Worm (Caenorhabditis elegans): Measurements from ENCODE around the gene his-35.
A peak's percentile ranks its signal among the peaks of the same experiment; 100 is the strongest.

his-35 gene

ce11 chrV:9544176-9544632 lies 884 bp downstream of the his-35 start, which contains the start of gene mdf-1 (continued):
- TF ChIP-seq ztf-6 (GFP tag; IDR thresholded peaks at IDR 0.05) (no peak), ceh-100 (GFP tag; IDR thresholded peaks at IDR 0.05) (0 out of 2 replicates have a peak, but pooled peaks have one; percentile 17), sea-2 (GFP tag; IDR thresholded peaks at IDR 0.05) (no peak), snpc-4 (GFP tag; optimal IDR thresholded peaks at IDR 0.05) (no peak), snpc-4 (tag; optimal IDR thresholded peaks at IDR 0.05) (peak; percentile 1 to 75 (median 26)), nfya-1 (tag; optimal IDR thresholded peaks at IDR 0.05; ENCODE audit: borderline replicate concordance, insufficient read depth) (no peak), fkh-3 (tag; optimal IDR thresholded peaks at IDR 0.05) (no peak), die-1 (tag; optimal IDR thresholded peaks at IDR 0.05) (no peak), ets-4 (GFP tag; optimal IDR thresholded peaks at IDR 0.05) (no peak), unc-62 (GFP tag; optimal IDR thresholded peaks at IDR 0.05) (no peak)

- TF ChIP-seq madf-6 (GFP tag; IDR thresholded peaks at IDR 0.05) (0 out of 2 replicates have a peak, but pooled peaks have one; percentile 31), ama-1 (optimal IDR thresholded peaks at IDR 0.05) (no peak), ama-1 (GFP tag; optimal IDR thresholded peaks at IDR 0.05) (peak in 1 of 2 experiments; percentile 26), F33H1.4 (GFP tag; IDR thresholded peaks at IDR 0.05) (no peak), chd-7 (tag; optimal IDR thresholded peaks at IDR 0.05) (no peak), hmg-1.2 (GFP tag; IDR thresholded peaks at IDR 0.05) (no peak)
Observed at ce11 chrV:9541506-9541905, 3.6 kb downstream of the his-35 start, which contains the start of gene C50F4.16. Gene C50F4.16, minus strand, starts transcription at chrV:9541606.

- TF ChIP-seq mcd-1 (GFP tag; IDR thresholded peaks at IDR 0.05) (no peak), ztf-18 (tag; optimal IDR thresholded peaks at IDR 0.05) (no peak)
Observed at ce11 chrV:9539638-9540037, 5.5 kb downstream of the his-35 start, which contains the start of gene C50F4.12. Gene C50F4.12, minus strand, starts transcription at chrV:9539738.

- TF ChIP-seq B0035.1 (tag; optimal IDR thresholded peaks at IDR 0.05) (no peak), snpc-4 (GFP tag; optimal IDR thresholded peaks at IDR 0.05) (no peak), snpc-4 (tag; optimal IDR thresholded peaks at IDR 0.05) (peak in 2 of 4 experiments; percentile 3 to 27), ztf-28 (GFP tag; IDR thresholded peaks at IDR 0.05) (no peak), dox-1 (GFP tag; IDR thresholded peaks at IDR 0.05) (peak; percentile 71), T07F8.4 (tag; optimal IDR thresholded peaks at IDR 0.05) (no peak), Y79H2A.3 (GFP tag; conservative IDR thresholded peaks at IDR 0.05) (0 out of 2 replicates have a peak, but pooled peaks have one; percentile 18), rec-8 (tag; optimal IDR thresholded peaks at IDR 0.05) (peak in 1 of 2 experiments; percentile 32), unc-130 (GFP tag; optimal IDR thresholded peaks at IDR 0.05) (peak; percentile 66), athp-1 (tag; optimal IDR thresholded peaks at IDR 0.05) (no peak), dpl-1 (GFP tag; optimal IDR thresholded peaks at IDR 0.05) (peak; percentile 17), akir-1 (GFP tag; optimal IDR thresholded peaks at IDR 0.05) (no peak), let-607 (tag; optimal IDR thresholded peaks at IDR 0.05) (peak in 1 of 2 experiments; percentile 16), efl-1 (GFP tag; optimal IDR thresholded peaks at IDR 0.05) (peak; percentile 50), nhr-120 (GFP tag; IDR thresholded peaks at IDR 0.05) (no peak), him-1 (tag; optimal IDR thresholded peaks at IDR 0.05) (peak; percentile 50), ceh-91 (GFP tag; IDR thresholded peaks at IDR 0.05) (0 out of 2 replicates have a peak, but pooled peaks have one; percentile 45), madf-6 (GFP tag; IDR thresholded peaks at IDR 0.05) (peak; percentile 85), hlh-26 (GFP tag; conservative IDR thresholded peaks at IDR 0.05) (no peak), snpc-3.4 (tag; optimal IDR thresholded peaks at IDR 0.05) (peak; percentile 53), hmg-1.2 (GFP tag; IDR thresholded peaks at IDR 0.05) (0 out of 2 replicates have a peak, but pooled peaks have one; percentile 15), K12H6.12 (tag; optimal IDR thresholded peaks at IDR 0.05) (no peak), lsl-1 (GFP tag; optimal IDR thresholded peaks at IDR 0.05) (peak; percentile 80), F49E8.2 (tag; optimal IDR thresholded peaks at IDR 0.05; ENCODE audit: insufficient read depth) (peak; percentile 45), xnd-1 (tag; optimal IDR thresholded peaks at IDR 0.05) (peak; percentile 26), K11D2.4 (GFP tag; IDR thresholded peaks at IDR 0.05) (peak; percentile 58; the same call in 1 of the 2 replicates), D2030.7 (GFP tag; IDR thresholded peaks at IDR 0.05) (peak; percentile 32; the same call in 1 of the 2 replicates), madf-8 (GFP tag; conservative IDR thresholded peaks at IDR 0.05) (peak; percentile 49), ztf-18 (tag; optimal IDR thresholded peaks at IDR 0.05) (peak; percentile 33)
Observed at ce11 chrV:9536505-9536904, 8.6 kb downstream of the his-35 start, which contains the start of gene C50F4.4. Gene C50F4.4, plus strand, starts transcription at chrV:9536771.

Measured in whole organism, young adult.